2 worm cellular contexts compared by ENCODE assay signal in genomic region chrV:6796264-6796663, ce11.
TF ChIP-seq lines count a peak whose summit lies in the region.

No protein-coding gene starts in this region.

TF ChIP-seq in whole organism, L1 larva, 84 proteins besides CTCF, POLR2A, EP300 and RAD21:
- TF ChIP-seq nhr-20 (tag; optimal IDR thresholded peaks at IDR 0.05; lab: Kevin White, UChicago) (peak; percentile 32), nhr-85 (tag; lab: Kevin White, UChicago) (peak; percentile 84), rnt-1 (tag; optimal IDR thresholded peaks at IDR 0.05; lab: Kevin White, UChicago) (peak; percentile 2), snu-23 (GFP tag; optimal IDR thresholded peaks at IDR 0.05; lab: Kevin White, UChicago) (peak; percentile 1), fkh-10 (GFP tag; optimal IDR thresholded peaks at IDR 0.05; lab: Kevin White, UChicago) (no peak), ama-1 (optimal IDR thresholded peaks at IDR 0.05; lab: Kevin White, UChicago) (no peak), zag-1 (tag; optimal IDR thresholded peaks at IDR 0.05; lab: Kevin White, UChicago) (no peak), blmp-1 (tag; optimal IDR thresholded peaks at IDR 0.05; lab: Kevin White, UChicago) (peak; percentile 10), xbp-1 (tag; optimal IDR thresholded peaks at IDR 0.05; lab: Kevin White, UChicago) (peak; percentile 13)

TF ChIP-seq in whole organism, L2 larva, 48 proteins besides CTCF, POLR2A, EP300 and RAD21:
- TF ChIP-seq crh-2 (tag; optimal IDR thresholded peaks at IDR 0.05; lab: Kevin White, UChicago) (peak; percentile 83), nhr-237 (tag; optimal IDR thresholded peaks at IDR 0.05; lab: Kevin White, UChicago) (no peak), lin-39 (tag; optimal IDR thresholded peaks at IDR 0.05; lab: Kevin White, UChicago) (no peak), C34F6.9 (tag; optimal IDR thresholded peaks at IDR 0.05; lab: Kevin White, UChicago) (peak; percentile 7), elt-3 (tag; optimal IDR thresholded peaks at IDR 0.05; lab: Kevin White, UChicago) (no peak)

Comparison
In these comparisons a context has a peak if more than half of its experiments do, and no peak if none do; other contexts are left out.
1. Of the 22 proteins assayed by ChIP-seq in both whole organism, L1 larva and whole organism, L2 larva: peak only in whole organism, L1 larva: blmp-1; only in whole organism, L2 larva: none; in both: none; in neither: 21.